Worm (Caenorhabditis elegans): Measurements from ENCODE around the gene tif-1A.

DNA sequence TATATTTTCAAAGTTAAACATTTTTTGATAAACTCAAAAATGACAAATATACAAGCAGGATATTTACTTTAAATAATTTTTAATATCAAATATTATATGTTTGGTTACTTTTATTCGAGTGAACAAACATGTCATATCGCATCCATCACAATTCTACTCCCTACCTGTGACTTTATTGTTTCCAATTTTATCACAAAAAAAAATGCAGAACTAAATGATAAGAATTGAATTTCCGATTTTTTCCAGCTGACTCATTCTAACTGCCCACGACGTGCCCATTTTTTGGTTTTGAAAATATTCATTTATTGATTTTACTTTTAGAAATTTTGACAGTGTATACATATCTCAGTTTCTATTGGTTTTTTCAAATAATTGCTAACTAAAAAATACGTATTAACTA is 7.1 kb upstream of the tif-1A start:
- no peak for TF ChIP-seq dmd-4 (tag; optimal IDR thresholded peaks at IDR 0.05; ENCODE audit: borderline replicate concordance)
- no peak for TF ChIP-seq elt-2 (tag; optimal IDR thresholded peaks at IDR 0.05)
- TF ChIP-seq pha-4 (tag; optimal IDR thresholded peaks at IDR 0.05): no peak
- no peak for TF ChIP-seq F13H6.1 (tag; optimal IDR thresholded peaks at IDR 0.05)
- no peak for TF ChIP-seq pag-3 (tag; optimal IDR thresholded peaks at IDR 0.05; ENCODE audit: borderline replicate concordance)

Measured in whole organism, late embryonic.